Worm (Caenorhabditis elegans): ENCODE measurements around the gene vab-7.

- no peak for TF ChIP-seq F13C5.2 (tag; optimal IDR thresholded peaks at IDR 0.05)
- TF ChIP-seq aly-1 (tag; optimal IDR thresholded peaks at IDR 0.05) = no peak
- TF ChIP-seq ama-1 (optimal IDR thresholded peaks at IDR 0.05) = no peak
- TF ChIP-seq B0310.2 (tag; optimal IDR thresholded peaks at IDR 0.05) = no peak
- no peak for TF ChIP-seq flt-1 (GFP tag; IDR thresholded peaks at IDR 0.05)
- TF ChIP-seq ceh-36 (tag; optimal IDR thresholded peaks at IDR 0.05) = no peak
- TF ChIP-seq pes-1 (GFP tag; IDR thresholded peaks at IDR 0.05) = no peak
- TF ChIP-seq tbx-37 (GFP tag; conservative IDR thresholded peaks at IDR 0.05) = no peak
Measured at ce11 chrIII:10942905-10943304, 22.8 kb downstream of the vab-7 start.
